Worm (Caenorhabditis elegans): ENCODE measurements around the gene fbxc-26.

- TF ChIP-seq snpc-4 (tag; optimal IDR thresholded peaks at IDR 0.05): no peak
- no peak for TF ChIP-seq aly-2 (tag; optimal IDR thresholded peaks at IDR 0.05)
- no peak for TF ChIP-seq mdl-1 (tag; optimal IDR thresholded peaks at IDR 0.05)
- TF ChIP-seq ama-1 (optimal IDR thresholded peaks at IDR 0.05): no peak
- no peak for TF ChIP-seq ceh-16 (tag; optimal IDR thresholded peaks at IDR 0.05)
Observed at ce11 chrII:1662881-1663280, 31.5 kb downstream of the fbxc-26 start, which contains the start of gene ZC204.14.
